Fruit fly (Drosophila melanogaster) whole organism, embryonic: ENCODE data around the gene CG32189.

Experiments
- Aef1 ChIP-seq: fragments of 200-800 bp; sonication (Bioruptor generic); IDR thresholded peaks from 3 replicates; pipeline ENCODE4 v1.3.6; 2022; ENCODE audit warnings: missing biosample characterization, missing genetic modification characterization
- B-H1 ChIP-seq: fragments of 200-800 bp; sonication (Bioruptor generic); IDR thresholded peaks from 3 replicates; pipeline ENCODE4 v1.3.6; 2022; ENCODE audit warnings: missing biosample characterization, missing genetic modification characterization
- B-H2 ChIP-seq: fragments of 200-800 bp; sonication (Bioruptor generic); optimal IDR thresholded peaks from 2 replicates; lab custom pipeline; 2018; ENCODE audit warnings: missing biosample characterization, mild to moderate bottlenecking, missing genetic modification characterization
- CG10543 ChIP-seq: fragments of 200-800 bp; sonication (Bioruptor generic); optimal IDR thresholded peaks from 3 replicates; lab custom pipeline; 2017; ENCODE audit warnings: missing biosample characterization, mild to moderate bottlenecking, missing genetic modification characterization, moderate library complexity
- CG10959 ChIP-seq: fragments of 200-800 bp; sonication (Bioruptor generic); IDR thresholded peaks from 2 replicates; pipeline ENCODE4 v1.3.6; 2022; ENCODE audit warnings: missing biosample characterization, missing genetic modification characterization
- CG12071 ChIP-seq: fragments of 200-800 bp; sonication (Bioruptor generic); optimal IDR thresholded peaks from 3 replicates; lab custom pipeline; 2018; ENCODE audit warnings: missing biosample characterization, mild to moderate bottlenecking, missing genetic modification characterization
- CG1233 ChIP-seq: fragments of 200-800 bp; sonication (Bioruptor generic); optimal IDR thresholded peaks from 4 replicates; lab custom pipeline; 2018; ENCODE audit warnings: missing biosample characterization, mild to moderate bottlenecking, missing genetic modification characterization
- CG14667 ChIP-seq: fragments of 200-800 bp; sonication (Bioruptor generic); IDR thresholded peaks from 2 replicates; pipeline ENCODE4 v1.3.6; 2022; ENCODE audit warnings: missing biosample characterization, missing genetic modification characterization
- CG1603 ChIP-seq: fragments of 200-800 bp; sonication (Bioruptor generic); optimal IDR thresholded peaks from 2 replicates; lab custom pipeline; 2019; ENCODE audit warnings: missing biosample characterization, mild to moderate bottlenecking, missing genetic modification characterization, moderate library complexity
- CG17912 ChIP-seq: fragments of 200-800 bp; sonication (Bioruptor generic); optimal IDR thresholded peaks from 2 replicates; lab custom pipeline; 2018; ENCODE audit warnings: missing biosample characterization, mild to moderate bottlenecking, missing genetic modification characterization
- CG2202 ChIP-seq: fragments of 200-800 bp; sonication (Bioruptor generic); optimal IDR thresholded peaks from 2 replicates; lab custom pipeline; 2018; ENCODE audit warnings: missing biosample characterization, mild to moderate bottlenecking, missing genetic modification characterization
- CG2889 ChIP-seq: fragments of 200-800 bp; sonication (Bioruptor generic); IDR thresholded peaks from 3 replicates; pipeline ENCODE4 v1.3.6; 2022; ENCODE audit warnings: missing biosample characterization, missing genetic modification characterization
- CG30403 ChIP-seq: fragments of 200-800 bp; sonication (Bioruptor generic); optimal IDR thresholded peaks from 3 replicates; lab custom pipeline; 2016; ENCODE audit warnings: missing biosample characterization, missing genetic modification characterization
- CG31365 ChIP-seq: fragments of 200-800 bp; sonication (Bioruptor generic); optimal IDR thresholded peaks from 2 replicates; lab custom pipeline; 2018; ENCODE audit warnings: missing biosample characterization, mild to moderate bottlenecking, missing genetic modification characterization
- CG32532 ChIP-seq: fragments of 200-800 bp; sonication (Bioruptor generic); IDR thresholded peaks from 2 replicates; pipeline ENCODE4 v1.3.6; 2022; ENCODE audit warnings: missing biosample characterization, missing genetic modification characterization
- CG4282 ChIP-seq: fragments of 200-800 bp; sonication (Bioruptor generic); optimal IDR thresholded peaks from 2 replicates; lab custom pipeline; 2016; ENCODE audit warnings: missing biosample characterization, missing genetic modification characterization
- CG4360 ChIP-seq: fragments of 200-800 bp; sonication (Bioruptor generic); IDR thresholded peaks from 2 replicates; pipeline ENCODE4 v1.3.6; 2022; ENCODE audit warnings: missing biosample characterization, missing genetic modification characterization
- CG6654 ChIP-seq: fragments of 200-800 bp; sonication (Bioruptor generic); optimal IDR thresholded peaks from 2 replicates; lab custom pipeline; 2017; ENCODE audit warnings: missing biosample characterization, mild to moderate bottlenecking, missing genetic modification characterization
- CG6689 ChIP-seq: fragments of 200-800 bp; sonication (Bioruptor generic); IDR thresholded peaks from 2 replicates; pipeline ENCODE4 v1.3.6; 2022; ENCODE audit warnings: missing biosample characterization, missing genetic modification characterization
- CG6791 ChIP-seq: fragments of 200-800 bp; sonication (Bioruptor generic); IDR thresholded peaks from 3 replicates; pipeline ENCODE4 v1.3.6; 2022; ENCODE audit warnings: missing biosample characterization, missing genetic modification characterization; ENCODE audit not compliant: partially characterized antibody
- CG6854 ChIP-seq: fragments of 200-800 bp; sonication (Bioruptor generic); optimal IDR thresholded peaks from 3 replicates; lab custom pipeline; 2017; ENCODE audit warnings: missing biosample characterization, mild to moderate bottlenecking, missing genetic modification characterization
- CG7745 ChIP-seq: fragments of 200-800 bp; sonication (Bioruptor generic); optimal IDR thresholded peaks from 2 replicates; lab custom pipeline; 2018; ENCODE audit warnings: missing biosample characterization, mild to moderate bottlenecking, missing genetic modification characterization, moderate library complexity
- CG8388 ChIP-seq: fragments of 200-800 bp; sonication (Bioruptor generic); optimal IDR thresholded peaks from 2 replicates; lab custom pipeline; 2019; ENCODE audit warnings: missing biosample characterization, mild to moderate bottlenecking, missing genetic modification characterization, moderate library complexity
- CrebB ChIP-seq: fragments of 200-800 bp; sonication (Bioruptor generic); optimal IDR thresholded peaks from 3 replicates; lab custom pipeline; 2018; ENCODE audit warnings: missing biosample characterization, mild to moderate bottlenecking, missing genetic modification characterization
- D19B ChIP-seq: fragments of 200-800 bp; sonication (Bioruptor generic); optimal IDR thresholded peaks from 2 replicates; lab custom pipeline; 2017; ENCODE audit warnings: missing biosample characterization, mild to moderate bottlenecking, missing genetic modification characterization
- Drgx ChIP-seq: fragments of 200-800 bp; sonication (Bioruptor generic); IDR thresholded peaks from 2 replicates; pipeline ENCODE4 v1.3.6; 2022; ENCODE audit warnings: missing biosample characterization, missing genetic modification characterization
- Elba2 ChIP-seq: fragments of 200-800 bp; sonication (Bioruptor generic); optimal IDR thresholded peaks from 3 replicates; lab custom pipeline; 2016; ENCODE audit warnings: missing biosample characterization, missing genetic modification characterization
- Ets65A ChIP-seq: fragments of 200-800 bp; sonication (Bioruptor generic); peaks from one replicate; lab custom pipeline; 2016; ENCODE audit warnings: missing biosample characterization, missing genetic modification characterization
- H15 ChIP-seq: fragments of 200-800 bp; sonication (Bioruptor generic); IDR thresholded peaks from 3 replicates; pipeline ENCODE4 v1.3.6; 2022; ENCODE audit warnings: missing biosample characterization, missing genetic modification characterization
- HmgD ChIP-seq: fragments of 200-800 bp; sonication (Bioruptor generic); optimal IDR thresholded peaks from 3 replicates; lab custom pipeline; 2016; ENCODE audit warnings: missing biosample characterization, missing genetic modification characterization
- Lhr ChIP-seq: fragments of 200-800 bp; sonication (Bioruptor generic); optimal IDR thresholded peaks from 3 replicates; lab custom pipeline; 2017; ENCODE audit warnings: mild to moderate bottlenecking, missing biosample characterization, missing genetic modification reagents, missing genetic modification characterization
- MTF-1 ChIP-seq: fragments of 200-800 bp; sonication (Bioruptor generic); optimal IDR thresholded peaks from 2 replicates; lab custom pipeline; 2018; ENCODE audit warnings: missing biosample characterization, mild to moderate bottlenecking, missing genetic modification characterization, borderline replicate concordance
- Meics ChIP-seq: fragments of 200-800 bp; sonication (Bioruptor generic); optimal IDR thresholded peaks from 2 replicates; lab custom pipeline; 2017; ENCODE audit warnings: missing biosample characterization, mild to moderate bottlenecking, missing genetic modification characterization
- Rfx ChIP-seq: fragments of 200-800 bp; sonication (Bioruptor generic); IDR thresholded peaks from 2 replicates; pipeline ENCODE4 v1.3.6; 2022; ENCODE audit warnings: missing biosample characterization, missing genetic modification characterization
- Stat92E ChIP-seq, 3 experiments: fragments of >200 bp in 2 of 3; fragments of 200-800 bp in 1 of 3; sonication (Bioruptor generic) in 1 of 3; optimal IDR thresholded peaks; 2 replicates each; lab custom pipeline; 2017 to 2019; ENCODE audit warnings: missing biosample characterization in 3 of 3, missing genetic modification characterization in 3 of 3, mild to moderate bottlenecking in 1 of 3, moderate library complexity in 1 of 3
- TFAM ChIP-seq: fragments of 200-800 bp; sonication (Bioruptor generic); optimal IDR thresholded peaks from 2 replicates; lab custom pipeline; 2017; ENCODE audit warnings: missing biosample characterization, missing genetic modification characterization, inconsistent platforms
- abd-A ChIP-seq: fragments of 200-800 bp; sonication (Bioruptor generic); optimal IDR thresholded peaks from 3 replicates; lab custom pipeline; 2019; ENCODE audit warnings: missing biosample characterization, mild to moderate bottlenecking, missing genetic modification characterization, moderate library complexity
- bcd ChIP-seq: fragments of 200-800 bp; sonication (Bioruptor generic); optimal IDR thresholded peaks from 2 replicates; lab custom pipeline; 2017; ENCODE audit warnings: missing biosample characterization, mild to moderate bottlenecking, missing genetic modification characterization
- br ChIP-seq: fragments of >200 bp; optimal IDR thresholded peaks from 2 replicates; lab custom pipeline; 2017
- danr ChIP-seq: fragments of 200-800 bp; sonication (Bioruptor generic); IDR thresholded peaks from 2 replicates; pipeline ENCODE4 v1.3.6; 2022; ENCODE audit warnings: missing biosample characterization, missing genetic modification characterization
- dati ChIP-seq: fragments of 200-800 bp; sonication (Bioruptor generic); IDR thresholded peaks from 2 replicates; pipeline ENCODE4 v1.3.6; 2022; ENCODE audit warnings: missing biosample characterization, missing genetic modification characterization
- disco-r ChIP-seq: fragments of 200-800 bp; sonication (Bioruptor generic); optimal IDR thresholded peaks from 2 replicates; lab custom pipeline; 2016; ENCODE audit warnings: missing biosample characterization, missing genetic modification characterization
- dmrt11E ChIP-seq: fragments of 200-800 bp; sonication (Bioruptor generic); optimal IDR thresholded peaks from 3 replicates; lab custom pipeline; 2018; ENCODE audit warnings: missing biosample characterization, mild to moderate bottlenecking, missing genetic modification characterization, moderate library complexity
- dmrt99B ChIP-seq: fragments of 200-800 bp; sonication (Bioruptor generic); optimal IDR thresholded peaks from 2 replicates; lab custom pipeline; 2018; ENCODE audit warnings: missing biosample characterization, mild to moderate bottlenecking, missing genetic modification characterization, moderate library complexity
- hb ChIP-seq: fragments of 200-800 bp; sonication (Bioruptor generic); IDR thresholded peaks from 3 replicates; pipeline ENCODE4 v1.3.6; 2022; ENCODE audit warnings: missing biosample characterization, missing genetic modification characterization; ENCODE audit not compliant: partially characterized antibody
- hkb ChIP-seq, 2 experiments: fragments of 200-800 bp in 1 of 2; fragments of >200 bp in 1 of 2; sonication (Bioruptor generic) in 1 of 2; IDR thresholded peaks in 1 of 2; optimal IDR thresholded peaks in 1 of 2; 2 replicates each; pipeline versions ENCODE4 v1.3.6 to Lab custom; 2017 to 2022; ENCODE audit warnings: missing biosample characterization in 1 of 2, missing genetic modification characterization in 1 of 2
- hth ChIP-seq: fragments of >200 bp; optimal IDR thresholded peaks from 2 replicates; lab custom pipeline; 2017; ENCODE audit warnings: inconsistent platforms
- lab ChIP-seq: fragments of 200-800 bp; sonication (Bioruptor generic); optimal IDR thresholded peaks from 3 replicates; lab custom pipeline; 2017; ENCODE audit warnings: missing biosample characterization, missing genetic modification characterization, mild to moderate bottlenecking, moderate library complexity, missing genetic modification reagents
- odd ChIP-seq: fragments of 200-800 bp; sonication (Bioruptor generic); optimal IDR thresholded peaks from 2 replicates; lab custom pipeline; 2017; ENCODE audit warnings: missing biosample characterization, mild to moderate bottlenecking, missing genetic modification characterization
- otp ChIP-seq: fragments of 200-800 bp; sonication (Bioruptor generic); IDR thresholded peaks from 3 replicates; pipeline ENCODE4, ENCODE4 v1.3.6; 2022; ENCODE audit warnings: missing biosample characterization, missing genetic modification characterization
- pum ChIP-seq: fragments of 200-800 bp; sonication (Bioruptor generic); optimal IDR thresholded peaks from 2 replicates; lab custom pipeline; 2016; ENCODE audit warnings: missing biosample characterization, missing genetic modification characterization
- vvl ChIP-seq: fragments of 200-800 bp; sonication (Bioruptor generic); IDR thresholded peaks from 2 replicates; pipeline ENCODE4 v1.3.6; 2022; ENCODE audit warnings: missing biosample characterization, missing genetic modification characterization

Gene CG32189

DNA sequence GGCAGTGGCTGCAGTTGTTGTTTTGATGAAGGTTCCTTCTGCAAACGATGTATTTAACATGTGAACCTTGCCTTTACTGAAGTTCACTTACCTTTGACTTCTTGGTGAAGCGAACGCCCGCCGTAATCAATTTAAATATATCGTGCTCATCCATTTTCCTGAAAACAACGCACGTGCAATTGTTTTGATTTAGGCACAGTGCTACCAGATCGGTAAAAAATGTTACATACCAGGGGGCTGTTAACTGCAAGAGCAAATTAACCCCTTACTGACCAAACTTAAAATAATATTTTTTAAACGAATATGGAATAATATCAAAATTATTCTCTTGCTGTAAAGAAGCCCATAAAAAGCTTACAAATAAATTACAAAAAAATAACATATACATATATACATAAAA is 30.5 kb downstream of the CG32189 start, which contains the start of gene ais (continued):
- TF ChIP-seq Lhr, result peak; percentile 20
- no peak for TF ChIP-seq CG6654 (GFP tag; lab: Kevin White, UChicago)
- TF ChIP-seq CG2889, result no peak
- no peak for TF ChIP-seq CG10543 (GFP tag; lab: Kevin White, UChicago)
- no peak for TF ChIP-seq CG7745 (tag; lab: Kevin White, UChicago)
- TF ChIP-seq br (lab: Kevin White, UChicago), result no peak
- no peak for TF ChIP-seq H15 (GFP tag; lab: Robert Waterston, UW)
- no peak for TF ChIP-seq B-H1 (GFP tag; lab: Robert Waterston, UW)
- no peak for TF ChIP-seq CG6791 (GFP tag; lab: Robert Waterston, UW)
- no peak for TF ChIP-seq HmgD (GFP tag; lab: Kevin White, UChicago)
- no peak for TF ChIP-seq CG8388
- no peak for TF ChIP-seq odd
- no peak for TF ChIP-seq CG17912 (GFP tag; lab: Kevin White, UChicago)
- TF ChIP-seq CG31365 (tag; lab: Kevin White, UChicago), result no peak
- TF ChIP-seq vvl (GFP tag; lab: Robert Waterston, UW), result no peak
- no peak for TF ChIP-seq Ets65A (GFP tag; lab: Kevin White, UChicago)
- TF ChIP-seq B-H2, result peak; percentile 41
- no peak for TF ChIP-seq abd-A (tag; lab: Kevin White, UChicago)
- TF ChIP-seq CG6689 (GFP tag; lab: Robert Waterston, UW), result no peak
- no peak for TF ChIP-seq CG10959
- TF ChIP-seq CG6854 (GFP tag; lab: Kevin White, UChicago), result no peak
- TF ChIP-seq CG14667 (GFP tag; lab: Robert Waterston, UW), result no peak
- TF ChIP-seq CG30403 (GFP tag; lab: Kevin White, UChicago), result peak; percentile 40
- no peak for TF ChIP-seq Meics (GFP tag; lab: Kevin White, UChicago)
- TF ChIP-seq pum, result no peak
- TF ChIP-seq MTF-1 (GFP tag; lab: Kevin White, UChicago), result no peak
- no peak for TF ChIP-seq lab
- no peak for TF ChIP-seq CG32532
- no peak for TF ChIP-seq hb
- TF ChIP-seq bcd, result no peak
- TF ChIP-seq Aef1 (GFP tag; lab: Robert Waterston, UW), result no peak
- peak; percentile 53 for TF ChIP-seq CG1603 (tag; lab: Kevin White, UChicago)
- no peak for TF ChIP-seq TFAM (GFP tag; lab: Kevin White, UChicago)
- TF ChIP-seq CrebB (tag; lab: Kevin White, UChicago), result no peak
- no peak for TF ChIP-seq danr (GFP tag; lab: Robert Waterston, UW)
- TF ChIP-seq CG2202, result no peak
- no peak for TF ChIP-seq Stat92E (GFP tag; optimal IDR thresholded peaks at IDR 0.05; lab: Kevin White, UChicago)
- TF ChIP-seq otp, result no peak
- TF ChIP-seq hth (lab: Kevin White, UChicago), result no peak
- no peak for TF ChIP-seq disco-r (GFP tag; lab: Kevin White, UChicago)
- TF ChIP-seq CG4282 (GFP tag; lab: Kevin White, UChicago), result no peak
- TF ChIP-seq Elba2 (GFP tag; lab: Kevin White, UChicago), result no peak
- TF ChIP-seq CG12071, result no peak
- TF ChIP-seq dmrt99B (tag; lab: Kevin White, UChicago), result no peak
- no peak for TF ChIP-seq dati (GFP tag; lab: Robert Waterston, UW)
- TF ChIP-seq Drgx (GFP tag; lab: Robert Waterston, UW), result no peak
- TF ChIP-seq D19B (GFP tag; lab: Kevin White, UChicago), result no peak
- no peak for TF ChIP-seq dmrt11E (tag; lab: Kevin White, UChicago)
- TF ChIP-seq CG1233, result no peak
- TF ChIP-seq hkb (optimal IDR thresholded peaks at IDR 0.05; lab: Kevin White, UChicago), result no peak
- TF ChIP-seq hkb (GFP tag; IDR thresholded peaks at IDR 0.05; lab: Robert Waterston, UW), result no peak
- TF ChIP-seq Rfx, result no peak
- no peak for TF ChIP-seq CG4360
